Worm (Caenorhabditis elegans): ENCODE results near the gene F36H12.17.
"Not testable (repeated sequence)": the region's sequence is repeated elsewhere in the genome, so short reads cannot be mapped to it uniquely, and the experiment has no call there.

DNA sequence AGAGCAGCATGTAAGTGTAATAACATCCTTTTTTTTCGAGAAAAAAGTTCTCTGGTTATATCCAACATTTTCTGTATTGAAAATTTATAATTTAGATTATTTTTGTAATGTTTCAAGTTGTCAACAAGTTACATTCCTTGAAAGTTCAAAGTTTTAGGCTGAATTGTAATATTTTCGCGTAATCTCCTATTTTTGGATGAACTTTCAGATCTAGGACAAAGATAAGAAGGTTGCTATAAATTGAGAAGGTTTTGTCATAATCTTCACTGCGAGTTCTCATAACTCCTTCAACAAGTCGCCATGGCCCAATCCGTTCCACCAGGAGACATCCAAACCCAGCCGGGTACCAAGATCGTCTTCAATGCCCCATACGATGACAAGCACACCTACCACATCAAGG lies 38.6 kb upstream of the F36H12.17 start, which contains the start of gene msp-65:
- TF ChIP-seq fos-1 (tag; optimal IDR thresholded peaks at IDR 0.05); ama-1 (optimal IDR thresholded peaks at IDR 0.05); lin-39 (tag; optimal IDR thresholded peaks at IDR 0.05); ztf-4 (tag; optimal IDR thresholded peaks at IDR 0.05); zag-1 (tag; optimal IDR thresholded peaks at IDR 0.05); nhr-28 (tag; optimal IDR thresholded peaks at IDR 0.05); nhr-43 (tag; optimal IDR thresholded peaks at IDR 0.05; ENCODE audit: poor library complexity, severe bottlenecking); skn-1 (tag; optimal IDR thresholded peaks at IDR 0.05); eor-1 (tag; optimal IDR thresholded peaks at IDR 0.05); nhr-23 (tag; optimal IDR thresholded peaks at IDR 0.05): not testable (repeated sequence)
